2 worm cellular contexts compared by ENCODE assay signal in the genomic region with DNA sequence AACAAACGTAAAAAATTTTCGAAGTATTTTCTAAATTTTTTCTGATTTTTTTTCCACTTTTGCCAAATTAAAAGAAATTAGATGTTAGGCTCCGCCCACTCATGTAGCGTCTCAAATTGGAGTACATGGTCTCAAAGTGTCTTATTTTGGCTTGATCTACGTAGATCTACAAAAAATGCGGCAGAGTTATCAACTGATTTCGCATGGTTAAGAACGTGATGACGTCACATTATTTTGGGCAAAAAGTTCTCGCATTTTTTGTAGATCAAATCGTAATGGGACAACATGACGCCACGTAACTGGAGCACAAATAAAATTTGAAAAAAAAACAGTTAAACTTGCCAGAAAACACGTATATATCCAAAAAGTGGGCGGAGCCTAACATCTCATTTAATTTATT.
TF ChIP-seq lines count a peak whose summit lies in the region.

No protein-coding gene starts in this region.

TF ChIP-seq in whole organism, L4 larva, 104 proteins besides CTCF, POLR2A, EP300 and RAD21:
- TF ChIP-seq aha-1 (tag; lab: Kevin White, UChicago) (peak; percentile 90), fkh-10 (GFP tag; optimal IDR thresholded peaks at IDR 0.05; lab: Kevin White, UChicago) (no peak)

TF ChIP-seq in whole organism, mixed stage, embryonic, 35 proteins besides CTCF, POLR2A, EP300 and RAD21:
- TF ChIP-seq flh-1 (GFP tag; optimal IDR thresholded peaks at IDR 0.05; lab: Kevin White, UChicago) (no peak), zip-8 (tag; optimal IDR thresholded peaks at IDR 0.05; lab: Kevin White, UChicago) (peak; percentile 14), elt-1 (tag; optimal IDR thresholded peaks at IDR 0.05; lab: Kevin White, UChicago; ENCODE audit: borderline replicate concordance, insufficient read depth) (no peak), unc-120 (tag; optimal IDR thresholded peaks at IDR 0.05; lab: Kevin White, UChicago; ENCODE audit: poor library complexity, severe bottlenecking) (no peak), nhr-28 (tag; optimal IDR thresholded peaks at IDR 0.05; lab: Kevin White, UChicago) (no peak), unc-62 (GFP tag; optimal IDR thresholded peaks at IDR 0.05; lab: Kevin White, UChicago) (no peak), bed-3 (GFP tag; optimal IDR thresholded peaks at IDR 0.05; lab: Kevin White, UChicago) (no peak), ces-1 (GFP tag; optimal IDR thresholded peaks at IDR 0.05; lab: Kevin White, UChicago) (no peak)
TF ChIP-seq in whole organism, mixed stage, embryonic: peak in this region for 1.
